Fruit fly (Drosophila melanogaster) whole organism, embryonic: Measurements from ENCODE around the gene slif.

ENCODE experiments used
- B-H1 ChIP-seq: fragments of 200-800 bp; sonication (Bioruptor generic); IDR thresholded peaks from 3 replicates; pipeline ENCODE4 v1.3.6; 2022; ENCODE audit warnings: missing biosample characterization, missing genetic modification characterization
- CG10147 ChIP-seq: fragments of 200-800 bp; sonication (Bioruptor generic); optimal IDR thresholded peaks from 2 replicates; lab custom pipeline; 2019; ENCODE audit warnings: missing biosample characterization, mild to moderate bottlenecking, missing genetic modification characterization, moderate library complexity
- CG10267 ChIP-seq: fragments of 200-800 bp; sonication (Bioruptor generic); optimal IDR thresholded peaks from 2 replicates; lab custom pipeline; 2018; ENCODE audit warnings: missing biosample characterization, mild to moderate bottlenecking, missing genetic modification characterization, moderate library complexity
- CG10979 ChIP-seq: fragments of 200-800 bp; sonication (Bioruptor generic); optimal IDR thresholded peaks from 2 replicates; lab custom pipeline; 2018; ENCODE audit warnings: missing biosample characterization, mild to moderate bottlenecking, missing genetic modification characterization, moderate library complexity
- CG11723 ChIP-seq: fragments of 200-800 bp; sonication (Bioruptor generic); optimal IDR thresholded peaks from 2 replicates; lab custom pipeline; 2017; ENCODE audit warnings: missing biosample characterization, mild to moderate bottlenecking, missing genetic modification characterization
- CG1233 ChIP-seq: fragments of 200-800 bp; sonication (Bioruptor generic); optimal IDR thresholded peaks from 4 replicates; lab custom pipeline; 2018; ENCODE audit warnings: missing biosample characterization, mild to moderate bottlenecking, missing genetic modification characterization
- CG12769 ChIP-seq: fragments of 200-800 bp; sonication (Bioruptor generic); optimal IDR thresholded peaks from 2 replicates; lab custom pipeline; 2019; ENCODE audit warnings: missing biosample characterization, mild to moderate bottlenecking, missing genetic modification characterization, moderate library complexity
- CG18599 ChIP-seq: fragments of 200-800 bp; sonication (Bioruptor generic); optimal IDR thresholded peaks from 3 replicates; lab custom pipeline; 2017; ENCODE audit warnings: missing biosample characterization, missing genetic modification characterization, mild to moderate bottlenecking, moderate library complexity, missing genetic modification reagents
- CG30403 ChIP-seq: fragments of 200-800 bp; sonication (Bioruptor generic); optimal IDR thresholded peaks from 3 replicates; lab custom pipeline; 2016; ENCODE audit warnings: missing biosample characterization, missing genetic modification characterization
- CG30431 ChIP-seq: fragments of 200-800 bp; sonication (Bioruptor generic); optimal IDR thresholded peaks from 2 replicates; lab custom pipeline; 2017; ENCODE audit warnings: missing biosample characterization, missing genetic modification characterization
- CG31388 ChIP-seq: fragments of 200-800 bp; sonication (Bioruptor generic); optimal IDR thresholded peaks from 2 replicates; lab custom pipeline; 2016; ENCODE audit warnings: missing biosample characterization, missing genetic modification characterization
- CG32532 ChIP-seq: fragments of 200-800 bp; sonication (Bioruptor generic); IDR thresholded peaks from 2 replicates; pipeline ENCODE4 v1.3.6; 2022; ENCODE audit warnings: missing biosample characterization, missing genetic modification characterization
- CG5953 ChIP-seq: fragments of 200-800 bp; sonication (Bioruptor generic); IDR thresholded peaks from 2 replicates; pipeline ENCODE4 v1.3.6; 2022; ENCODE audit warnings: missing biosample characterization, missing genetic modification characterization
- CG6791 ChIP-seq: fragments of 200-800 bp; sonication (Bioruptor generic); IDR thresholded peaks from 3 replicates; pipeline ENCODE4 v1.3.6; 2022; ENCODE audit warnings: missing biosample characterization, missing genetic modification characterization; ENCODE audit not compliant: partially characterized antibody
- CG7963 ChIP-seq: fragments of 200-800 bp; sonication (Bioruptor generic); IDR thresholded peaks from 3 replicates; pipeline ENCODE4 v1.3.6; 2022; ENCODE audit warnings: missing biosample characterization, missing genetic modification characterization; ENCODE audit not compliant: partially characterized antibody
- CG7987 ChIP-seq: fragments of 200-800 bp; sonication (Bioruptor generic); optimal IDR thresholded peaks from 2 replicates; lab custom pipeline; 2018; ENCODE audit warnings: missing biosample characterization, mild to moderate bottlenecking, missing genetic modification characterization, moderate library complexity
- CG8765 ChIP-seq: fragments of 200-800 bp; sonication (Bioruptor generic); IDR thresholded peaks from 2 replicates; pipeline ENCODE4 v1.3.6; 2022; ENCODE audit warnings: missing biosample characterization, missing genetic modification characterization
- CG9817 ChIP-seq: fragments of 200-800 bp; sonication (Bioruptor generic); optimal IDR thresholded peaks from 2 replicates; lab custom pipeline; 2018; ENCODE audit warnings: missing biosample characterization, mild to moderate bottlenecking, missing genetic modification characterization, moderate library complexity
- CG9932 ChIP-seq: fragments of 200-800 bp; sonication (Bioruptor generic); IDR thresholded peaks from 2 replicates; pipeline ENCODE4 v1.3.6; 2022; ENCODE audit warnings: missing biosample characterization, missing genetic modification characterization
- Camta ChIP-seq: fragments of 200-800 bp; sonication (Bioruptor generic); optimal IDR thresholded peaks from 2 replicates; lab custom pipeline; 2016; ENCODE audit warnings: missing biosample characterization, missing genetic modification characterization
- Chrac-16 ChIP-seq: fragments of 200-800 bp; sonication (Bioruptor generic); optimal IDR thresholded peaks from 3 replicates; lab custom pipeline; 2016; ENCODE audit warnings: missing biosample characterization, missing genetic modification characterization
- D19A ChIP-seq: fragments of 200-800 bp; optimal IDR thresholded peaks from 3 replicates; lab custom pipeline; 2019; ENCODE audit warnings: missing biosample characterization, mild to moderate bottlenecking, missing genetic modification characterization, moderate library complexity
- Doc3 ChIP-seq: fragments of 200-800 bp; sonication (Bioruptor generic); IDR thresholded peaks from 3 replicates; pipeline ENCODE4 v1.3.6; 2022; ENCODE audit warnings: missing biosample characterization, missing genetic modification characterization; ENCODE audit not compliant: partially characterized antibody
- Ets97D ChIP-seq: fragments of 200-800 bp; sonication (Bioruptor generic); optimal IDR thresholded peaks from 3 replicates; lab custom pipeline; 2016; ENCODE audit warnings: missing biosample characterization, missing genetic modification characterization
- Gug ChIP-seq: fragments of 200-800 bp; sonication (Bioruptor generic); IDR thresholded peaks from 4 replicates; pipeline ENCODE4 v1.3.6; 2022; ENCODE audit warnings: missing biosample characterization, missing genetic modification characterization
- Jarid2 ChIP-seq: fragments of 200-800 bp; sonication (Bioruptor generic); optimal IDR thresholded peaks from 3 replicates; lab custom pipeline; 2017; ENCODE audit warnings: mild to moderate bottlenecking, missing biosample characterization, missing genetic modification reagents, missing genetic modification characterization
- MBD-R2 ChIP-seq: fragments of 200-800 bp; sonication (Bioruptor generic); IDR thresholded peaks from 2 replicates; pipeline ENCODE4 v1.3.6; 2022; ENCODE audit warnings: missing biosample characterization, missing genetic modification characterization
- NFAT ChIP-seq: fragments of 200-800 bp; sonication (Bioruptor generic); IDR thresholded peaks from 2 replicates; pipeline ENCODE4 v1.3.6; 2022; ENCODE audit warnings: missing biosample characterization, missing genetic modification characterization
- Pdp1 ChIP-seq, 2 experiments: fragments of 200-800 bp; sonication (Bioruptor generic); optimal IDR thresholded peaks; 3 replicates each; lab custom pipeline; 2016; ENCODE audit warnings: missing biosample characterization in 2 of 2, missing genetic modification characterization in 2 of 2, mild to moderate bottlenecking in 1 of 2, moderate library complexity in 1 of 2
- Stat92E ChIP-seq, 3 experiments: fragments of >200 bp in 2 of 3; fragments of 200-800 bp in 1 of 3; sonication (Bioruptor generic) in 1 of 3; optimal IDR thresholded peaks; 2 replicates each; lab custom pipeline; 2017 to 2019; ENCODE audit warnings: missing biosample characterization in 3 of 3, missing genetic modification characterization in 3 of 3, mild to moderate bottlenecking in 1 of 3, moderate library complexity in 1 of 3
- bigmax ChIP-seq: fragments of 200-800 bp; sonication (Bioruptor generic); optimal IDR thresholded peaks from 2 replicates; lab custom pipeline; 2018; ENCODE audit warnings: missing biosample characterization, mild to moderate bottlenecking, missing genetic modification characterization
- chn ChIP-seq: fragments of 200-800 bp; sonication (Bioruptor generic); optimal IDR thresholded peaks from 2 replicates; lab custom pipeline; 2016; ENCODE audit warnings: missing biosample characterization, missing genetic modification characterization
- crol ChIP-seq: fragments of 200-800 bp; sonication (Bioruptor generic); IDR thresholded peaks from 2 replicates; pipeline ENCODE4 v1.3.6; 2022; ENCODE audit warnings: missing biosample characterization, missing genetic modification characterization
- cwo ChIP-seq: fragments of 200-800 bp; sonication (Bioruptor generic); optimal IDR thresholded peaks from 3 replicates; lab custom pipeline; 2017; ENCODE audit warnings: missing biosample characterization, missing genetic modification characterization, mild to moderate bottlenecking, moderate library complexity, missing genetic modification reagents
- disco-r ChIP-seq: fragments of 200-800 bp; sonication (Bioruptor generic); optimal IDR thresholded peaks from 2 replicates; lab custom pipeline; 2016; ENCODE audit warnings: missing biosample characterization, missing genetic modification characterization
- dpn ChIP-seq, 2 experiments: fragments of 200-800 bp; sonication (Bioruptor generic); optimal IDR thresholded peaks; 3 replicates each; lab custom pipeline; 2016; ENCODE audit warnings: missing biosample characterization in 2 of 2, missing genetic modification characterization in 2 of 2
- exex ChIP-seq: fragments of 200-800 bp; sonication (Bioruptor generic); optimal IDR thresholded peaks from 4 replicates; lab custom pipeline; 2018; ENCODE audit warnings: missing biosample characterization, mild to moderate bottlenecking, missing genetic modification characterization, moderate library complexity
- gce ChIP-seq: fragments of 200-800 bp; sonication (Bioruptor generic); IDR thresholded peaks from 3 replicates; pipeline ENCODE4 v1.3.6; 2022; ENCODE audit warnings: missing biosample characterization, missing genetic modification characterization
- gem ChIP-seq: fragments of 200-800 bp; sonication (Bioruptor generic); optimal IDR thresholded peaks from 2 replicates; lab custom pipeline; 2019; ENCODE audit warnings: missing biosample characterization, mild to moderate bottlenecking, missing genetic modification characterization, moderate library complexity
- nau ChIP-seq: fragments of 200-800 bp; sonication (Bioruptor generic); optimal IDR thresholded peaks from 3 replicates; lab custom pipeline; 2017; ENCODE audit warnings: missing biosample characterization, mild to moderate bottlenecking, missing genetic modification characterization, missing genetic modification reagents
- onecut ChIP-seq: fragments of 200-800 bp; sonication (Bioruptor generic); IDR thresholded peaks from 2 replicates; pipeline ENCODE4 v1.3.6; 2022; ENCODE audit warnings: missing biosample characterization, missing genetic modification characterization
- p53 ChIP-seq: fragments of 200-800 bp; sonication (Bioruptor generic); optimal IDR thresholded peaks from 2 replicates; lab custom pipeline; 2016; ENCODE audit warnings: missing biosample characterization, missing genetic modification characterization
- phol ChIP-seq: fragments of 200-800 bp; sonication (Bioruptor generic); optimal IDR thresholded peaks from 3 replicates; lab custom pipeline; 2018; ENCODE audit warnings: missing biosample characterization, mild to moderate bottlenecking, missing genetic modification characterization, moderate library complexity
- psq ChIP-seq: fragments of 200-800 bp; sonication (Bioruptor generic); optimal IDR thresholded peaks from 2 replicates; lab custom pipeline; 2017; ENCODE audit warnings: missing biosample characterization, missing genetic modification characterization
- seq ChIP-seq: fragments of 200-800 bp; sonication (Bioruptor generic); IDR thresholded peaks from 2 replicates; pipeline ENCODE4 v1.3.6; 2022; ENCODE audit warnings: missing biosample characterization, missing genetic modification characterization
- sr ChIP-seq: fragments of 200-800 bp; sonication (Bioruptor generic); IDR thresholded peaks from 3 replicates; pipeline ENCODE4 v1.3.6; 2022; ENCODE audit warnings: missing biosample characterization, missing genetic modification characterization
- stwl ChIP-seq: fragments of 200-800 bp; sonication (Bioruptor generic); optimal IDR thresholded peaks from 3 replicates; lab custom pipeline; 2018; ENCODE audit warnings: missing biosample characterization, mild to moderate bottlenecking, missing genetic modification characterization, moderate library complexity
- tna ChIP-seq: fragments of 200-800 bp; sonication (Bioruptor generic); IDR thresholded peaks from 2 replicates; pipeline ENCODE4 v1.3.6; 2022; ENCODE audit warnings: missing biosample characterization, missing genetic modification characterization; ENCODE audit not compliant: partially characterized antibody
- vfl ChIP-seq: fragments of 200-800 bp; sonication (Bioruptor generic); optimal IDR thresholded peaks from 2 replicates; lab custom pipeline; 2016; ENCODE audit warnings: missing biosample characterization, missing genetic modification characterization
- zen ChIP-seq: fragments of 200-800 bp; sonication (Bioruptor generic); optimal IDR thresholded peaks from 3 replicates; lab custom pipeline; 2018; ENCODE audit warnings: missing biosample characterization, mild to moderate bottlenecking, missing genetic modification characterization, moderate library complexity

The slif gene

DNA sequence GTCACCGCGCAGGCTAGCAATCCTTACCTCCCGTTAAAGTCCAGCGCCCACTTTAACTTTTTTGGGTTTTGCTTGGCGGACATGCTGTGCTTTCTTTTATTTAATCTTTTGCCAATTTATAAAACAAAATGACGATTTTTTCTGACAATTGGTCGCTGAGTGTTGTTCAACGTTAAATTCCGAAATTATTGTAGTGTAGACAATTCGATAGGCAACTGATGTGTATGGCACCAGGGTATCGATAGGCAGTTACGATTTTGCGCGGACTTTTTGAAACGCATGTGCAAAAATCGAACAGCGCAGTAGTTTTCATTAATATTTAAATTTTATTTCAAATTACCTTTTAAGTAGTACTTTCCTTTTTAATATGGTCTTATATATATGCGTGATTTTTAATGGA lies 12.8 kb upstream of the slif start, which contains the start of gene EMC4 (continued):
- TF ChIP-seq CG32532 (GFP tag; lab: Robert Waterston, UW) (peak; percentile 23; the same call in 1 of the 2 replicates), nau (peak; percentile 43), chn (GFP tag; lab: Kevin White, UChicago) (peak; percentile 44), NFAT (GFP tag; lab: Robert Waterston, UW) (peak; percentile 25; the same call in 1 of the 2 replicates), stwl (tag; lab: Kevin White, UChicago) (peak; percentile 90), CG10979 (tag; lab: Kevin White, UChicago) (peak; percentile 28), dpn (GFP tag; optimal IDR thresholded peaks at IDR 0.05; lab: Kevin White, UChicago) (peak; percentile 53 to 62), CG7963 (peak; percentile 50; the same call in 1 of the 3 replicates), CG6791 (GFP tag; lab: Robert Waterston, UW) (peak; percentile 79), psq (GFP tag; lab: Kevin White, UChicago) (no peak), p53 (GFP tag; lab: Kevin White, UChicago) (no peak), B-H1 (no peak), D19A (peak; percentile 9), Doc3 (GFP tag; lab: Robert Waterston, UW) (peak; percentile 36; the same call in 1 of the 3 replicates), CG5953 (GFP tag; lab: Robert Waterston, UW) (no peak), CG31388 (no peak), Gug (GFP tag; lab: Robert Waterston, UW) (no peak; the same call in 3 of the 4 replicates), CG18599 (GFP tag; lab: Kevin White, UChicago) (peak; percentile 38), Chrac-16 (GFP tag; lab: Kevin White, UChicago) (peak; percentile 39), CG9932 (peak; percentile 73), CG10147 (peak; percentile 10), onecut (GFP tag; lab: Robert Waterston, UW) (peak; percentile 35)
- TF ChIP-seq, all 482 proteins: peak for 212

DNA sequence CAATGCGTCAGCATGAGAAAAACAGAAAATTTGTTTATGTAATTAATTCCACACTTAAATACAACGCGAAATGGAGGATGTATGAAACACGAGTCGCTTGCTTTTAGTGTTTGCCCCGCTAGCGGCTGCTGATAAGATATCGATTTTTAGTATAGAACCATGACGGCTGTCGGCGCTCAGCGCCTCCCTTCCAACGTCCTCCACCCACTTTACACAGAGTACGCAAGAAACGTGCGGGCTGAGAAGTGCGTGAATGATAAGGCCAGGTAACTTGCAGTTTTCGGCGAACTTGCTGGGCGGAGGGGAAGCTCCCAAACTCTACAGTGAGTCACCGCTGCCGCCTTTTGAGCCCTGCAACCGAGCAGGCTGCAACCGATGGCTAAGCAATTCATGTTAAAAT lies 10.5 kb upstream of the slif start:
- TF ChIP-seq Camta (no peak), gce (GFP tag; lab: Robert Waterston, UW) (0 out of 3 replicates have a peak, but pooled peaks have one; percentile 4), CG11723 (GFP tag; lab: Kevin White, UChicago) (no peak), phol (tag; lab: Kevin White, UChicago) (no peak), CG8765 (GFP tag; lab: Robert Waterston, UW) (no peak), vfl (no peak), seq (GFP tag; lab: Robert Waterston, UW) (no peak), CG12769 (tag; lab: Kevin White, UChicago) (no peak), sr (GFP tag; lab: Robert Waterston, UW) (no peak), CG1233 (GFP tag; lab: Kevin White, UChicago) (no peak), CG30431 (no peak), onecut (GFP tag; lab: Robert Waterston, UW) (peak; percentile 85), gem (tag; lab: Kevin White, UChicago) (no peak), exex (tag; lab: Kevin White, UChicago) (peak; percentile 16), tna (no peak), cwo (GFP tag; lab: Kevin White, UChicago) (peak; percentile 92), CG30403 (GFP tag; lab: Kevin White, UChicago) (no peak), CG7987 (GFP tag; lab: Kevin White, UChicago) (no peak), Pdp1 (GFP tag; optimal IDR thresholded peaks at IDR 0.05; lab: Kevin White, UChicago) (peak in 1 of 2 experiments; percentile 64), zen (tag; lab: Kevin White, UChicago) (no peak), Jarid2 (GFP tag; lab: Kevin White, UChicago) (no peak), bigmax (GFP tag; lab: Kevin White, UChicago) (no peak), crol (GFP tag; lab: Robert Waterston, UW) (peak; percentile 79), CG10267 (tag; lab: Kevin White, UChicago) (no peak), Stat92E (GFP tag; optimal IDR thresholded peaks at IDR 0.05; lab: Kevin White, UChicago) (no peak), disco-r (GFP tag; lab: Kevin White, UChicago) (no peak), CG9817 (tag; lab: Kevin White, UChicago) (no peak), MBD-R2 (no peak), Ets97D (GFP tag; lab: Kevin White, UChicago) (no peak)
